Worm (Caenorhabditis elegans) whole organism, midembryonic: ENCODE measurements around the gene M60.7.

Source experiments
- flt-1 ChIP-seq: fragments of 200-800 bp; sonication (Bioruptor generic); IDR thresholded peaks from 2 replicates; pipeline ENCODE4 v1.3.6; 2022; ENCODE audit warnings: missing genetic modification characterization, missing compliant biosample characterization
- klf-2 ChIP-seq: fragments of 200-800 bp; sonication (Bioruptor generic); conservative IDR thresholded peaks from 2 replicates; pipeline ENCODE4 v1.3.6; 2022; ENCODE audit warnings: missing genetic modification reagents, missing genetic modification characterization, missing compliant biosample characterization
- ref-1 ChIP-seq: fragments of 200-800 bp; sonication (Bioruptor generic); conservative IDR thresholded peaks from 2 replicates; pipeline ENCODE4 v1.3.6; 2022; ENCODE audit warnings: missing genetic modification reagents, missing genetic modification characterization, missing compliant biosample characterization
- ztf-29 ChIP-seq: fragments of 200-800 bp; sonication (Bioruptor generic); IDR thresholded peaks from 2 replicates; pipeline ENCODE4 v1.3.6; 2022; ENCODE audit warnings: missing genetic modification reagents, missing genetic modification characterization, missing compliant biosample characterization

DNA sequence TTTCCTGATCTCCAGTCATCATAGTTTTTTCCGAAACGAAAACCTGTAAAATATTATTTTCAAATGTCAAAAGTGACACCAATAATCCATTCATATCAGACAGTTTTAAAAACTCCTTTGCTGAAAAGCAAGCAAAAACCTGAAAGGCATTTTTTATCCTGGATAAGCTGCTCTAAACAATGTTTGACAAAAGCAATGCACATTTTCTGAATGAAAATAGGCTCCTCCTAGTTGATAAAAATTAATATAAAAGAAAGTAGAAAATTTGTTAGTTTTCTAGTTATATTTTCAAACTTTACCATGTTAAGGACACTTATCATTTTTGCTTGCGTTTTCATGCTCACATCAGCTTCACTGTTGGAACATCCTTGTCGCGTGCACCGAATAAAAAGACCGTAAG is 41.5 kb downstream of the M60.7 start, which contains the start of gene K02A6.1:
- TF ChIP-seq ref-1 (GFP tag; lab: Robert Waterston, UW) (no peak), flt-1 (GFP tag; lab: Robert Waterston, UW) (no peak), ztf-29 (GFP tag; lab: Robert Waterston, UW) (no peak), klf-2 (GFP tag; lab: Robert Waterston, UW) (no peak)
